Worm (Caenorhabditis elegans) whole organism, L2 larva: ENCODE results near the gene ttr-47.

ENCODE experiments used
- crh-2 ChIP-seq: sonication (generic microtip); optimal IDR thresholded peaks from 2 replicates; lab custom pipeline; 2017; ENCODE audit warnings: missing biosample characterization, missing genetic modification characterization
- egl-27 ChIP-seq: sonication (generic microtip); optimal IDR thresholded peaks from 3 replicates; lab custom pipeline; 2017; ENCODE audit warnings: missing biosample characterization, missing genetic modification reagents, missing genetic modification characterization

DNA sequence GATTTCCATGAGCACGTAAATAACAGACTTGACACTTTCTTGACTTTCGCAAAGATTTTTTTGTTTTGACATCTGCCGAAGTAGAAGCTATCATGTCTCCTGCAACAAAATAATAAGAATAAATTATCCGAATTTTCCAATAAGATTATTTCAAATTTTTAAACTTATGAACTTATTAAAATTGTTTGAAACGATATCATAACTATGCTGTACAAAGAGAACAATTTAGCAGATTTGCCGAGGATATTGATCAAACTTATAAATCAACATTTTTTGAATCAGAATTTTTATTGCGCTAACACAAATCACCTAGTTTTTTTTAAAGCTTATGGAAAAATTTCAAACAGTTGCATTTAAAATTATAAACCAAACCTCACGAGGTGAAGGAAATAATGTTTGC lies 49.4 kb downstream of the ttr-47 start, which contains the start of gene nhr-195:
- TF ChIP-seq egl-27 (tag; lab: Kevin White, UChicago) (no peak), crh-2 (no peak)
